Worm (Caenorhabditis elegans) whole organism, mixed stage, embryonic: ENCODE measurements around the gene B0563.6.

Experiments
- ceh-39 ChIP-seq: fragments of 150-350 bp; optimal IDR thresholded peaks from 2 replicates; lab custom pipeline; 2014; ENCODE audit warnings: missing biosample characterization, missing genetic modification characterization
- elt-3 ChIP-seq: fragments of 150-350 bp; optimal IDR thresholded peaks from 2 replicates; lab custom pipeline; 2014; ENCODE audit warnings: missing biosample characterization, missing genetic modification characterization
- lin-32 ChIP-seq: fragments of 200-800 bp; sonication (Bioruptor generic); optimal IDR thresholded peaks from 2 replicates; lab custom pipeline; 2018; ENCODE audit warnings: mild to moderate bottlenecking, missing genetic modification characterization, missing compliant biosample characterization
- lsy-2 ChIP-seq: fragments of 150-350 bp; optimal IDR thresholded peaks from 2 replicates; lab custom pipeline; 2014; ENCODE audit warnings: missing biosample characterization, missing genetic modification characterization
- nhr-2 ChIP-seq: fragments of 150-350 bp; optimal IDR thresholded peaks from 2 replicates; lab custom pipeline; 2014; ENCODE audit warnings: missing biosample characterization, missing genetic modification characterization
- nhr-237 ChIP-seq: fragments of 150-350 bp; optimal IDR thresholded peaks from 2 replicates; lab custom pipeline; 2014; ENCODE audit warnings: missing biosample characterization, missing genetic modification characterization
- nhr-28 ChIP-seq: fragments of 150-350 bp; optimal IDR thresholded peaks from 2 replicates; lab custom pipeline; 2014; ENCODE audit warnings: missing biosample characterization, missing genetic modification characterization
- pha-4 ChIP-seq: fragments of 150-350 bp; optimal IDR thresholded peaks from 2 replicates; lab custom pipeline; 2018; ENCODE audit warnings: missing biosample characterization, missing genetic modification reagents, missing genetic modification characterization
- snpc-4 ChIP-seq: fragments of 150-350 bp; optimal IDR thresholded peaks from 2 replicates; lab custom pipeline; 2014; ENCODE audit warnings: missing biosample characterization, missing genetic modification characterization
- sptf-1 ChIP-seq: sonication (generic microtip); optimal IDR thresholded peaks from 2 replicates; lab custom pipeline; 2017; ENCODE audit warnings: mild to moderate bottlenecking, missing genetic modification characterization, moderate library complexity, missing compliant biosample characterization
- unc-62 ChIP-seq: fragments of 150-350 bp; optimal IDR thresholded peaks from 2 replicates; lab custom pipeline; 2014; ENCODE audit warnings: missing biosample characterization, missing genetic modification reagents, missing genetic modification characterization
- ztf-11 ChIP-seq: fragments of 150-350 bp; optimal IDR thresholded peaks from 2 replicates; lab custom pipeline; 2014; ENCODE audit warnings: missing biosample characterization, missing genetic modification characterization

DNA sequence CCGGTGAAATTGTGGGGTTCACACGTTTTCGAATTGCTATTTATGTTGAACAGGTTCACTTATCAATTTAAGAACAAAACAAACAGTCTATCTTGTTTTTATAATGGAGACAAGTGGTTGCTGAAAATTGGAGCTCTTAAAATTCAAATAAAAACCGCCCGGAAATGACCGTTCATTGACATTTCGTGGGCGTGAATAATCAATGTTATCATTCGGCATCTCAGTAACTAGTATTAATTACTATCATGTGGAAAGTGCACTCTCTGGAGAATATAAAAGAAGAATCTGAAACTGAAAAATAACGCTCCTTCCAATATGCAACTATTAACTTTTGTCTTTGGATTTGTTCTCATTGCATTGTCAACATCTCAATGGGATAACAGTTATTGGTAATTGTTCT, 30.7 kb downstream of the B0563.6 start, which contains the start of gene B0563.9:
- TF ChIP-seq elt-3 (no peak), sptf-1 (tag; lab: Kevin White, UChicago) (no peak), unc-62 (no peak), ztf-11 (tag; lab: Kevin White, UChicago) (no peak), nhr-237 (tag; lab: Kevin White, UChicago) (no peak), nhr-2 (no peak), nhr-28 (tag; lab: Kevin White, UChicago) (no peak), lin-32 (GFP tag; lab: Kevin White, UChicago) (no peak), pha-4 (tag; lab: Kevin White, UChicago) (no peak), snpc-4 (tag; lab: Kevin White, UChicago) (no peak), lsy-2 (no peak), ceh-39 (tag; lab: Kevin White, UChicago) (no peak)
